Fruit fly (Drosophila melanogaster): Measurements from ENCODE around the gene Xrcc2.

DNA sequence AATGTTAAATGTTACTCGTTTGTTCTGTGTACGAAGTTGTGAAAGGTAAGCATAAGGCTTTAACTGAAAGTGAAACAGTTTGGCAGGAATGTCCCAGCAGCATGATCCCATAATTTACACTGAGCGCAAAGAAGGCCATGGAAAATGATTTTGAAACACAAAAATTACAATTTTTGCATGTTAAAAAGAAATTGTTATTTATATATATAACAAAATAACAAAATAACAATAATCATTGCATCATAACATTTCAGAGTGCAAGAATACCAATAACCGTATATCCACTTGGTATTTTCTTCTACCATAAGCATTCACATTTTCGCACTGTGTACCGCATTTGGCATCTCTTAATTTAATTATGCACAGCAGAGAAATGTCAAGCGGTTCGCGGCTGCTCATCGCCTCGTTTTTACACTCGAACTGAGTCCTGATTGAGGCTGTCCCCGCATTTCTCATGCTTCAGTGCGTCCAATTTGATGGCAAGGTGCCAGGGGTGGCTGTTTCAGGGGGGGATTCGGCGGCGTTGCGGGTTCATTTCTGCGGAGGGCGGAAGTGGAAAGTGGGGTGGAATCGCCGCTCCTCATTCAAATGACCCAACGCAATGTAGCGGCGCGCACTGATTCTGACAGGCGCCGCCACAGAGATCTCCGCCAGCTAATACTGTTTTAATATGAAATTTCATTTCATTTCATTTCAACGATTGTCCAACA is 22.6 kb downstream of the Xrcc2 start, which contains the start of gene CG6481:
- TF ChIP-seq bab1 (GFP tag; optimal IDR thresholded peaks at IDR 0.05) (no peak), cic (GFP tag; optimal IDR thresholded peaks at IDR 0.05) (no peak), CG12768 (GFP tag; optimal IDR thresholded peaks at IDR 0.05) (no peak), tj (GFP tag; optimal IDR thresholded peaks at IDR 0.05) (no peak), Clk (GFP tag; optimal IDR thresholded peaks at IDR 0.05) (no peak)
